Fruit fly (Drosophila melanogaster) whole organism, pupa: ENCODE measurements around the gene CG5149.

Experiments used
- CG10348 ChIP-seq: fragments of 200-800 bp; sonication (Bioruptor generic); IDR thresholded peaks from 2 replicates; pipeline ENCODE4 v1.3.6; 2022; ENCODE audit warnings: missing biosample characterization, missing genetic modification characterization
- CG12605 ChIP-seq: fragments of 200-800 bp; sonication (Bioruptor generic); IDR thresholded peaks from 2 replicates; pipeline ENCODE4 v1.3.6; 2022; ENCODE audit warnings: missing biosample characterization, missing genetic modification characterization
- CG13204 ChIP-seq: fragments of 200-800 bp; sonication (Bioruptor generic); optimal IDR thresholded peaks from 2 replicates; lab custom pipeline; 2018; ENCODE audit warnings: missing biosample characterization, mild to moderate bottlenecking, missing genetic modification characterization, moderate library complexity
- CG14655 ChIP-seq: fragments of 200-800 bp; sonication (Bioruptor generic); optimal IDR thresholded peaks from 3 replicates; lab custom pipeline; 2017; ENCODE audit warnings: mild to moderate bottlenecking, missing biosample characterization, missing genetic modification reagents, missing genetic modification characterization
- CG15710 ChIP-seq: fragments of 200-800 bp; sonication (Bioruptor generic); optimal IDR thresholded peaks from 2 replicates; lab custom pipeline; 2018; ENCODE audit warnings: missing biosample characterization, mild to moderate bottlenecking, missing genetic modification characterization, moderate library complexity
- CG17806 ChIP-seq: fragments of 200-800 bp; sonication (Bioruptor generic); optimal IDR thresholded peaks from 2 replicates; lab custom pipeline; 2018; ENCODE audit warnings: missing biosample characterization, mild to moderate bottlenecking, missing genetic modification characterization, moderate library complexity
- CG32121 ChIP-seq: fragments of 200-800 bp; sonication (Bioruptor generic); IDR thresholded peaks from 2 replicates; pipeline ENCODE4 v1.3.6; 2022; ENCODE audit warnings: missing biosample characterization, missing genetic modification characterization
- CG34367 ChIP-seq: fragments of 200-800 bp; sonication (Bioruptor generic); optimal IDR thresholded peaks from 2 replicates; lab custom pipeline; 2018; ENCODE audit warnings: missing biosample characterization, mild to moderate bottlenecking, missing genetic modification characterization
- CG4496 ChIP-seq: fragments of 200-800 bp; sonication (Bioruptor generic); IDR thresholded peaks from 3 replicates; pipeline ENCODE4 v1.3.6; 2022; ENCODE audit warnings: missing biosample characterization, missing genetic modification characterization
- CG8159 ChIP-seq: fragments of 200-800 bp; sonication (Bioruptor generic); optimal IDR thresholded peaks from 3 replicates; lab custom pipeline; 2018; ENCODE audit warnings: missing biosample characterization, mild to moderate bottlenecking, missing genetic modification characterization, moderate library complexity
- CG8301 ChIP-seq: fragments of 200-800 bp; sonication (Bioruptor generic); optimal IDR thresholded peaks from 2 replicates; lab custom pipeline; 2018; ENCODE audit warnings: missing biosample characterization, mild to moderate bottlenecking, missing genetic modification characterization
- CG9948 ChIP-seq: fragments of 200-800 bp; sonication (Bioruptor generic); optimal IDR thresholded peaks from 2 replicates; lab custom pipeline; 2018; ENCODE audit warnings: missing biosample characterization, mild to moderate bottlenecking, missing genetic modification characterization, moderate library complexity
- D1 ChIP-seq: fragments of 200-800 bp; sonication (Bioruptor generic); optimal IDR thresholded peaks from 2 replicates; lab custom pipeline; 2018; ENCODE audit warnings: missing biosample characterization, mild to moderate bottlenecking, missing genetic modification characterization, moderate library complexity
- EcR ChIP-seq: fragments of 200-800 bp; sonication (Bioruptor generic); optimal IDR thresholded peaks from 3 replicates; lab custom pipeline; 2019; ENCODE audit warnings: missing biosample characterization, missing genetic modification characterization, mild to moderate bottlenecking, moderate library complexity, missing genetic modification reagents
- Ets98B ChIP-seq: fragments of 200-800 bp; sonication (Bioruptor generic); IDR thresholded peaks from 2 replicates; pipeline ENCODE4 v1.3.6; 2022; ENCODE audit warnings: missing biosample characterization, missing genetic modification characterization
- Pif1A ChIP-seq: fragments of 200-800 bp; sonication (Bioruptor generic); optimal IDR thresholded peaks from 3 replicates; lab custom pipeline; 2016; ENCODE audit warnings: missing biosample characterization, missing genetic modification characterization
- Pif1B ChIP-seq: fragments of 200-800 bp; sonication (Bioruptor generic); optimal IDR thresholded peaks from 3 replicates; lab custom pipeline; 2016; ENCODE audit warnings: missing biosample characterization, missing genetic modification characterization
- Snoo ChIP-seq: fragments of 200-800 bp; sonication (Bioruptor generic); optimal IDR thresholded peaks from 3 replicates; lab custom pipeline; 2017; ENCODE audit warnings: missing biosample characterization, mild to moderate bottlenecking, missing genetic modification characterization, inconsistent platforms
- fd96Ca ChIP-seq: fragments of 200-800 bp; sonication (Bioruptor generic); IDR thresholded peaks from 3 replicates; pipeline ENCODE4 v1.3.6; 2022; ENCODE audit warnings: missing biosample characterization, missing genetic modification characterization
- gl ChIP-seq: fragments of 200-800 bp; sonication (Bioruptor generic); optimal IDR thresholded peaks from 2 replicates; lab custom pipeline; 2018; ENCODE audit warnings: missing biosample characterization, mild to moderate bottlenecking, missing genetic modification characterization
- rn ChIP-seq: fragments of 200-800 bp; sonication (Bioruptor generic); IDR thresholded peaks from 2 replicates; pipeline ENCODE4 v1.3.6; 2022; ENCODE audit warnings: missing biosample characterization, missing genetic modification characterization

Gene CG5149

dm6 chr2L:7363079-7363478 lies 25.0 kb downstream of the CG5149 start, which contains the start of gene Wnt10:
Gene Wnt10, plus strand, starts transcription at chr2L:7363379.
- no peak for TF ChIP-seq CG17806 (tag; lab: Kevin White, UChicago)
- TF ChIP-seq CG32121 (GFP tag; lab: Robert Waterston, UW) = no peak
- no peak for TF ChIP-seq Pif1A
- no peak for TF ChIP-seq EcR (GFP tag; lab: Kevin White, UChicago)
- TF ChIP-seq Ets98B (GFP tag; lab: Robert Waterston, UW) = no peak
- no peak for TF ChIP-seq CG34367 (tag; lab: Kevin White, UChicago)
- no peak for TF ChIP-seq Snoo (tag; lab: Kevin White, UChicago)
- TF ChIP-seq CG4496 (GFP tag; lab: Robert Waterston, UW) = no peak
- TF ChIP-seq gl = no peak
- TF ChIP-seq CG15710 (tag; lab: Kevin White, UChicago) = no peak
- no peak for TF ChIP-seq CG10348 (GFP tag; lab: Robert Waterston, UW)
- no peak for TF ChIP-seq D1 (tag; lab: Kevin White, UChicago)
- TF ChIP-seq CG8159 (tag; lab: Kevin White, UChicago) = no peak
- no peak for TF ChIP-seq CG9948
- no peak for TF ChIP-seq CG8301
- TF ChIP-seq, all 21 proteins: peak for 0

- no peak for TF ChIP-seq rn (GFP tag; lab: Robert Waterston, UW)
- TF ChIP-seq Ets98B (GFP tag; lab: Robert Waterston, UW) = no peak
- TF ChIP-seq CG15710 (tag; lab: Kevin White, UChicago) = no peak
- TF ChIP-seq Pif1B (GFP tag; lab: Kevin White, UChicago) = no peak
- no peak for TF ChIP-seq CG4496 (GFP tag; lab: Robert Waterston, UW)
- no peak for TF ChIP-seq gl
- TF ChIP-seq CG8301 = no peak
Measured at dm6 chr2L:7358788-7359187, 29.3 kb downstream of the CG5149 start.

dm6 chr2L:7358008-7358582 lies 30.0 kb downstream of the CG5149 start:
- peak; percentile 90 for TF ChIP-seq fd96Ca (GFP tag; lab: Robert Waterston, UW)
- peak; percentile 85 for TF ChIP-seq CG12605
- TF ChIP-seq CG8159 (tag; lab: Kevin White, UChicago) = peak; percentile 96
- no peak for TF ChIP-seq CG32121 (GFP tag; lab: Robert Waterston, UW)
- TF ChIP-seq CG9948 = peak; percentile 95
- TF ChIP-seq CG34367 (tag; lab: Kevin White, UChicago) = peak; percentile 96
- TF ChIP-seq Pif1B (GFP tag; lab: Kevin White, UChicago) = peak; percentile 96
- TF ChIP-seq CG10348 (GFP tag; lab: Robert Waterston, UW) = no peak
- peak; percentile 96 for TF ChIP-seq gl
- TF ChIP-seq CG14655 (GFP tag; lab: Kevin White, UChicago) = peak; percentile 93
- peak; percentile 80 for TF ChIP-seq EcR (GFP tag; lab: Kevin White, UChicago)
- TF ChIP-seq CG15710 (tag; lab: Kevin White, UChicago) = peak; percentile 97
- TF ChIP-seq CG4496 (GFP tag; lab: Robert Waterston, UW) = peak; percentile 87; the same call in 2 of the 3 replicates
- peak; percentile 96 for TF ChIP-seq CG17806 (tag; lab: Kevin White, UChicago)
- TF ChIP-seq D1 (tag; lab: Kevin White, UChicago) = peak; percentile 67
- TF ChIP-seq CG13204 = peak; percentile 96
- TF ChIP-seq Ets98B (GFP tag; lab: Robert Waterston, UW) = peak; percentile 51; the same call in 1 of the 2 replicates
- TF ChIP-seq CG8301 = peak; percentile 88
- TF ChIP-seq rn (GFP tag; lab: Robert Waterston, UW) = peak; percentile 71
- peak; percentile 83 for TF ChIP-seq Pif1A
- peak; percentile 88 for TF ChIP-seq Snoo (tag; lab: Kevin White, UChicago)
- TF ChIP-seq, all 21 proteins: peak for 19

- no peak for TF ChIP-seq CG8301
- no peak for TF ChIP-seq CG15710 (tag; lab: Kevin White, UChicago)
- TF ChIP-seq rn (GFP tag; lab: Robert Waterston, UW) = no peak
Measured at dm6 chr2L:7352775-7353187, 35.3 kb downstream of the CG5149 start.

dm6 chr2L:7340139-7340538 lies 47.9 kb downstream of the CG5149 start:
- TF ChIP-seq gl = no peak
- TF ChIP-seq Pif1A = no peak
- TF ChIP-seq CG14655 (GFP tag; lab: Kevin White, UChicago) = no peak
- peak; percentile 1 for TF ChIP-seq CG13204
- TF ChIP-seq Ets98B (GFP tag; lab: Robert Waterston, UW) = no peak

- TF ChIP-seq CG4496 (GFP tag; lab: Robert Waterston, UW) (0 out of 3 replicates have a peak, but pooled peaks have one; percentile 14), rn (GFP tag; lab: Robert Waterston, UW) (no peak)
- TF ChIP-seq, all 21 proteins: peak for 1
Measured at dm6 chr2L:7339392-7340014, 48.5 kb downstream of the CG5149 start.
